Worm (Caenorhabditis elegans) whole organism, L4/young adult: ENCODE results near the gene ugt-29.

Experiments
- W03F9.2 ChIP-seq: fragments of 150-350 bp; optimal IDR thresholded peaks from 2 replicates; lab custom pipeline; 2014; ENCODE audit warnings: missing biosample characterization, missing genetic modification characterization
- dao-5 ChIP-seq: sonication (generic microtip); optimal IDR thresholded peaks from 2 replicates; lab custom pipeline; 2016; ENCODE audit warnings: missing genotype, missing genetic modification characterization, moderate library complexity, missing compliant biosample characterization
- him-1 ChIP-seq: sonication (generic microtip); optimal IDR thresholded peaks from 2 replicates; lab custom pipeline; 2016; ENCODE audit warnings: missing genotype, missing genetic modification reagents, missing genetic modification characterization, missing compliant biosample characterization

ugt-29 gene

DNA sequence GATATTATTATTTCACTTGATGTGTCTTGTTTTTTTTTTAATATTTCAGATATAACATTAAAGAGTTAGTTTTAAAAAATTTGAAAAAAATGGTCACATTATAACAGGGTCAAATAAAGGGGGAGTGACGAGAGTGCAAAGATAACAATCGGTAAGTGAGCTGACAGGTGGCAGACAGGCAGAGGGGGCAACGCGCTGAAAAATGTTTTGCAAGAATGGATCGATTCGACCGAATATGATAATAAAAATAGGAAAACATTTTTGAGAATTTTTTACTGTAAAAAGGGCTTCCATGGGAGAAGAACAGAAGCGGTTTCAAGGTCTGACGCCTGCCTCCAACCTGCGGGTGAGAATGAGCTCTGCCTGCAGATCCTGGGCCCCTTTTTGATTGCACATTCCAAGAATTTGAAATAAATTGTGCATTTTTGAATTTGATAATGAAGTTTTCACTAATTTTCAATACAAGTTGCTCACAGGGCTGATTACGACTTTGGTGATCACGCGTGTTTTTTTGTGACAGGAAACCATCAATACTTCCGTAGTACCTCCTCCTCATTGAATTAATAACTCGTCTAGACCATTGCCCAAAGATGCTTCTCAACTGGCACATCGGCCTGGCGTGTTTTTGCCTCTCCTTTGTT is at the start of gene ugt-29, which contains the start of gene srx-5:
Gene ugt-29 (minus strand): TSS at position 101 of the 641 bp plus-strand sequence.
Gene srx-5 (plus strand): TSS at position 591 of the 641 bp plus-strand sequence.
- TF ChIP-seq him-1 (tag; lab: Kevin White, UChicago) (no peak), dao-5 (tag; lab: Kevin White, UChicago) (no peak), W03F9.2 (tag; lab: Kevin White, UChicago) (no peak)

DNA sequence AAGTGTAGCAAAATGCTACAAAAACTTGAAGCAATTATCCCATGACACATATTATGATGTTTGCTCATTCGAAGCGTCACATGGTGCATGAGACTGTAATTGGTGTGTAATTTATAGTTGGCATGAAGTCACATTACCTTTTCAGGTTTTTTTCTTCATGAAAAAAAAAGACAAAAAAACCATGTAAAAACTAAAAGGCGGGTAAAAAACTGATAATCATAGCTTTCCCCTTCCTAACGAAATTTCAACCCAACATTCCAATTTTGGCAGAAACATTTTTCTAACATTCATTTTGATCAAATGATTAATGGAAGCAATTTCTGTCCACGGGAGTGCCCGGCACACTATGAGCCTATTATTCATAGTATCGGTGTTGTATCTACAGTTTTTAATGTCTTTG is 48.7 kb upstream of the ugt-29 start, which contains the start of gene sri-4:
Gene sri-4 (plus strand): TSS at position 301 of the 400 bp plus-strand sequence.
- TF ChIP-seq W03F9.2 (tag; lab: Kevin White, UChicago) (no peak), dao-5 (tag; lab: Kevin White, UChicago) (no peak), him-1 (tag; lab: Kevin White, UChicago) (no peak)

DNA sequence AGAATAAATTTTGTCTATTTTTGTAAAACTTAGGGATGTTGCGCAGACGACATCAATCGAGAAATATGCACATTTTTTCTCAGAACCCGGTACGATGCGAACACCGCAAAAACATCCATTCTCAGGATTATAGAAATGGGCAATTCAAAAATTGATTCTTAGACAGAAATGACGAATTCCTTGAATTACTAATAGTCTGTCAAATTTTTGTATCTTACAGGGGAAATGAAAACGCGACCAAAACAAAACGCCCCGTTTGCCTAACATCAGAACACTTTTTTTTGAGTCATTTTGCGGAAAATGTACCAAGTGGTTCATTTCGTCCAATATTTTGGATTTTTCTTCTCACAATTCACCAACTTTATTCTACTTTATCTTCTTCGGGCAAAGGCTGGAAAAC is 44.0 kb upstream of the ugt-29 start, which contains the start of gene str-134:
Gene str-134 (plus strand): TSS at position 301 of the 400 bp plus-strand sequence.
- TF ChIP-seq dao-5 (tag; lab: Kevin White, UChicago) (no peak), W03F9.2 (tag; lab: Kevin White, UChicago) (no peak), him-1 (tag; lab: Kevin White, UChicago) (no peak)

DNA sequence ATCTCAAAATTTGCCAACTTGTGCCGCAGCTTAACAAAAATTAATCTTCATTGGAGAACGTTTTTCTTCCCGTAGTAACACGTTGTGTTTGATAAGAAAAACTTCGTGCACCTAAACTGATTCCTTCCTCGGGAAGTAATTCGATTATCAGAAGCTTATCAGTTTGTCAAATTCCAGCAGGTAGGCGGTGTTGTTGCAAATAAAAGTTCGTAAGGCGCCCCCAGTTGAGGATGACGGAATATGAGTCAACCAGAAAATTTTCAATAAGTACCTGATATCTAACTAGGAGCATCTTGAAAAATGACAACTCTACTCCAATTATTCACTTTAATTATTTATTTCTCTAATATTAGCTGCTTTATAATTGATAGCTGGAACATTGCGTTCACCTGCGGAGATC is 42.4 kb upstream of the ugt-29 start, which contains the start of gene C05E4.7:
Gene C05E4.7 (plus strand): TSS at position 301 of the 400 bp plus-strand sequence.
- TF ChIP-seq him-1 (tag; lab: Kevin White, UChicago) (no peak), dao-5 (tag; lab: Kevin White, UChicago) (no peak), W03F9.2 (tag; lab: Kevin White, UChicago) (no peak)

DNA sequence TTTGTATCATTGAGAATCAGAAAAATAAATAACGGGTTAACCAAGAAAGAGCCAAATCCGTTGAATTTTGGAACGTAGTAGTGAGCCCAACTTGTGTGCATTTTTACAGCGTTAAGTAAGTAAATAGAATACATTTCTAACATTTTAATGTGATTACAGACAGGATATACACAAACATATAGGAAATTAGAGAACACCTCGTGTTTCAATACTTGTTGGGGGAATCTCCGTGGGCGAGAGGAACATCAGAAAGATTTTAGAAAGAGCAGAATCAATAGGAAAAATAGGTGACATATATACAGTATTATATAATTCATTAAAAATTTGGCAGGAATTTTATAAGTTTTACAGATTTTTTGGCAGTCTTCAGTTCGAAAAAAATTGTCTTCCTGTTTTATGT is 39.4 kb upstream of the ugt-29 start, which contains the start of gene srj-24:
Gene srj-24 (minus strand): TSS at position 101 of the 400 bp plus-strand sequence.
- TF ChIP-seq dao-5 (tag; lab: Kevin White, UChicago) (no peak), him-1 (tag; lab: Kevin White, UChicago) (no peak), W03F9.2 (tag; lab: Kevin White, UChicago) (no peak)

DNA sequence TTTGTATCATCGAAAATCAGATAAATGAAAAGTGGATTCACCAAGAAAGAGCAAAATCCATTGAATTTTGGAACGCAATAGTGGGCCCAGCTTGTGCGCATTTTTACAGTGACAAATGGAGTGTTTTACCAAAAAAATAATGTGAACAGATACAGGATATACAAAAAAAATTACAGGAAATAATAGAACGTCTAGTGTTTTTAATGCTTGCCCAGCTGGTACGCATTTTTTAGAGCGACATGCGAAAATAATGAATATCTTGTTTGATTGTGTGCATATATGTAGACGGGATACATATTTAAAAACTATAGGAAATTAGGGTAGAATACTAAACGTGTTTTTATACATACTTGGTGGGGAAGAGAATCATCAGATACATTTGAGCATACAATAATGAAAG is 36.8 kb upstream of the ugt-29 start, which contains the start of gene srj-25:
Gene srj-25 (minus strand): TSS at position 101 of the 400 bp plus-strand sequence.
- TF ChIP-seq W03F9.2 (tag; lab: Kevin White, UChicago) (no peak), him-1 (tag; lab: Kevin White, UChicago) (no peak), dao-5 (tag; lab: Kevin White, UChicago) (no peak)

DNA sequence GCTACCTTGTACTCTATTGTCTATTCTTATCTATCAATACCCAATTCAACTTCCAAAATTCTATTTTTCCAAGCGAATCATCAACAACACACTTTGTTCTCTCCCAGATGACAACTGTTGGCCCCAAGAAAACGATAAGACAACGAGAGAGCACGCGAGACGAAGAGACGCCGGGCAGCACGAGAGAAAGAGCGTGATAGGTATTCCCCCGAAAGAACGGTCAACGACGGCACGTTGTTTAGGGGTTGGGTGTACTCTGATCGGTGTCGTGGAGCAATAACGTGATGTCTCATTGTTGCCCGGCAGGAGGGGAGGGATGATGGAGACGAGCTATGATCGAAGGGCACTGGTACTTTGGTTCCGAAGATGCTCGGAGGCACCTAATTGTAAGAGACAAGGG is 31.9 kb upstream of the ugt-29 start:
- TF ChIP-seq W03F9.2 (tag; lab: Kevin White, UChicago): peak; percentile 41
- no peak for TF ChIP-seq him-1 (tag; lab: Kevin White, UChicago)

DNA sequence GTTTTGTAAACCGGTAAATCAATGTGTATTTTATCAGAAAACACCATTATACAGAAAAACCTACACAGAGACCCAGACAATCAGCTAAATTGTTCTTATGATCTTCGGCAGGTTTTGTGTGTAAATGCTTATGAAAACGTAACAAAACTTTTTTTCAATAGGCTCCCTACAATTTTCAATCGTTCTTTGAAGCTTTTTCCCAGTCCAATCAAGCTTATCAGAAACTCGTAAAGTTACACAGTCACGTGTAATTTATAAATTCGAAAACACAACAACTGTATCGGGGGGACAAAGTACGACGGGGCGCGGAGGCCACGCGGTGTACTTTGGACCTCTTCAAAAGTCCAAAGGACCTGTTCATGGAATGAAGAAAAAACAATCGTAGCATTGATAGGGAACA is 30.8 kb upstream of the ugt-29 start:
- TF ChIP-seq W03F9.2 (tag; lab: Kevin White, UChicago) (peak; percentile 38), him-1 (tag; lab: Kevin White, UChicago) (no peak)

DNA sequence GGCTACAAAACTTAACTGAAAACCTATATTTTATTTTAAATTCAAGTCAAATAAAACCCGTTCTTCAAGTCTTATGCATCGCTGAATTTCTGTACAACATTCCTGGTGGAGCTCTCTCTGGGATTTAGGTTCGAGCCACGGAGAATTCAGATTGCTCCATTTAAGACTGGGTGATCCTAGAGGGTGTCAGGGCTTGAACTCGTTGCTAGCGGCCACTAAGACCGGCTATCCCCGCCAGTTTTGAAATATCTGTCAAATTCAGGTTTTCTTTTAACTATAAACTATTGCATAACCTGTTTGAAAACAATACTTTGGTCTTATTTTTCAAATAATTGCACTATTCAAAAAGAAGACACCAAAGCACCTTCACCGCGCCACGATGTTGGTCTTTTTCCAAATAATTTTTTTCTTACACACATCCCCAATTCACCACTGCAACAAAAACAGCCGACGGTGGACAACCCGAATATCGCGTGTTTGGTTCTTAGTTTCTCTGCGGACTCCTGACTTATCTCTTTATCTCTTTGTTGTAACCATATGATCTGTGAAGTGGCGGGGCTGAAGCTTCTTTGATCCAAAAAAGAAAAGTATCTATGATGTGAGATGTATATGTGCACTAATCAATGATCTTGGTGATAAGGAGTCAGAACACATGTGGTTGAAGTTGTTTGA is 29.6 kb upstream of the ugt-29 start:
- TF ChIP-seq dao-5 (tag; lab: Kevin White, UChicago): no peak
- TF ChIP-seq him-1 (tag; lab: Kevin White, UChicago): no peak
- TF ChIP-seq W03F9.2 (tag; lab: Kevin White, UChicago): no peak

DNA sequence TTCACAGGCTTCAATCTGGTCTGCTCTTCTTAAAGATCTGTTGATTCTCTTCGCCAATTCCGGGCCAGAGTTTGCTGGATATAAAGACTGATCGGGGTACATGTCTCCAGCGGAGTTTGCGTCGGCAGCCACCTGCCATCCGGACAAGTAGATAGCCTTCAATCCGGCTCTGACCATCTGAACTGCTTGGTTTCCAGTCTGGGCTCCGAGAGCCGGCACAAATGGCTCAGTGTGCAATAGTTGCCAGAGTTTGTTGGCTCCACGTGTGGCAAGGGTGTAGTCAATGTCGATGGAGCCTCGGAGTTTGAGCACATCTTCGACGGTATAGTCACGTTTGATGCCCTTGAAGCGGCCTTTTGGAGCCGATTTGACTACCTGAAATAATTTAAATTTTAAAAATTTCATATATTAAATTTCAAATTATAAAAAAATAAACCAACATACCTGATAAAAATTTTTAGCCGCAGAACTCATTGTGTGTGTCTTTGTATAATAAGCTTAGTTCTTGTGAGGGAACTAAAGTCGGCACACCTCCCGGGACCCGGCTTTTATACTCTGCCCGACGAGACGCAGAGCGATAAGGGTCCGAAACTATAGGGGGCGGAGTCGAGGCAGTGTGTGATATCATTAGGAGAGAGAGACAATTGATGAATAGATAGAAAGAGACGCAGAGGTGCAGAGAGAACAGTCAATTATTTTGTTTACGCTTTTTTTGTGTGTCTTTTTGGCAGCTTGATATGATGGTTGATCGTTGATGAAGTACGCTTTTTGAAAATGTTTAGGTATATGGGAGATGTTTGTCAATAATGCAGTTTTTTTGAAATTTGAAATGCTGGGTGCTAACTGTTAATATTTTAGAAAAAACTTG is 28.3 kb upstream of the ugt-29 start, which contains the start of the genes icl-1 and srh-2:
Gene icl-1 (minus strand): TSS at position 521 of the 868 bp plus-strand sequence.
Gene srh-2 (plus strand): TSS at position 818 of the 868 bp plus-strand sequence.
- no peak for TF ChIP-seq him-1 (tag; lab: Kevin White, UChicago)
- TF ChIP-seq W03F9.2 (tag; lab: Kevin White, UChicago): peak; percentile 3

DNA sequence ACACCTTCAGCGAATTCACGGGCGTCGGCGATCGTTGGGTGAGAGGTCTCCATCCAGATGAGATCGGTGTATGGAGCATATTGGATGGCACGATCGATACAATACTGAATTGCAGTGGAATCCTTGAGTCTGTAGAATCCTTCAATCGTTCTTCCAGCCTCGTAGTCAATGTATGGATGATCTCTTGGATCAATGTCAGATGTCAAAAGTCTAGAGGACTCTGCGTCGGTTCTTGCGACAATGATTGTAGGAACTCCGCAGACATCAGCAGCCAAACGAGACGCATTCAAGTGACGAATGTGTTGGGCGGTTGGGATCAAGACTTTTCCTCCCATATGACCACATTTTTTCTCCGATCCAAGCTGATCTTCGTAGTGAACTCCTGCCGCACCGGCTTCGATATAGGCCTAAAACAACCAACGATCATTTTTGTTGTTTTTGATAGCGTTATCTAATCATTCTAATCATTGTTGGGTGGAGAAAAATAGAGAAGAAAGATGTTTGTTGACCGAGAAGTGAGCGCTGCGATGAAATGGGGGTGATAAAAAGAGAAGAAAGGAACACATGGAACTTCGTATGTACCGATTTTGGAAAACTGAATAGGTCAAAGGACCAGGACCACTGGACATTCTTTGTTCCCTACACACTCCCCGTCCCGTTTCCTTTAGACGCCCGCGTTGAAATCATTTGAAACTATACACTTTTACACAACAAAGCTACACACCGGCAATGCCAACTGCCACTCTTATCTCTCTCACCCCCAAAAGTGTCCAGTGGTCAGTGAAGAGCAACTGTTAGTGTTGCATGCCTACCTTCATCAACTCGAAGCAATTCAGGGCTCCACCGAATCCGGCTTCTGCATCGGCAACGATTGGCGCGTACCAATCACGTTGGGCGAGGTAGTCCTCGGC is 27.4 kb upstream of the ugt-29 start:
- TF ChIP-seq dao-5 (tag; lab: Kevin White, UChicago) (no peak), W03F9.2 (tag; lab: Kevin White, UChicago) (no peak), him-1 (tag; lab: Kevin White, UChicago) (no peak)
